Fruit fly (Drosophila melanogaster): ENCODE data around the gene Rrp47.

- TF ChIP-seq insv (optimal IDR thresholded peaks at IDR 0.05) (no peak), psq (optimal IDR thresholded peaks at IDR 0.05) (no peak), Sin3A (optimal IDR thresholded peaks at IDR 0.05) (no peak)
Observed at dm6 chrX:15969577-15969976, 24.9 kb downstream of the Rrp47 start.

All from Kc167 (cell line).